Fruit fly (Drosophila melanogaster): ENCODE data around the gene cv-d.

dm6 chr3R:15827559-15827958 lies 25.8 kb downstream of the cv-d start:
- TF ChIP-seq ttk (optimal IDR thresholded peaks at IDR 0.05): no peak
- no peak for TF ChIP-seq insv (optimal IDR thresholded peaks at IDR 0.05)
- TF ChIP-seq psq (optimal IDR thresholded peaks at IDR 0.05): no peak
- no peak for TF ChIP-seq Sin3A (optimal IDR thresholded peaks at IDR 0.05)
- TF ChIP-seq h (optimal IDR thresholded peaks at IDR 0.05): no peak
